Fruit fly (Drosophila melanogaster) whole organism, embryonic: ENCODE results near the gene Arfip.

Experiments
- Asciz ChIP-seq: fragments of 200-800 bp; sonication (Bioruptor generic); optimal IDR thresholded peaks from 2 replicates; lab custom pipeline; 2017; ENCODE audit warnings: missing biosample characterization, mild to moderate bottlenecking, missing genetic modification characterization, missing genetic modification reagents
- BEAF-32 ChIP-seq: fragments of 200-800 bp; sonication (Bioruptor generic); optimal IDR thresholded peaks from 3 replicates; lab custom pipeline; 2017; ENCODE audit warnings: missing biosample characterization, missing genetic modification characterization, mild to moderate bottlenecking, moderate library complexity, missing genetic modification reagents
- CG11085 ChIP-seq: fragments of 200-800 bp; sonication (Bioruptor generic); IDR thresholded peaks from 2 replicates; pipeline ENCODE4 v1.3.6; 2022; ENCODE audit warnings: missing biosample characterization, missing genetic modification characterization
- CG11695 ChIP-seq: fragments of 200-800 bp; sonication (Bioruptor generic); IDR thresholded peaks from 3 replicates; pipeline ENCODE4 v1.3.6; 2022; ENCODE audit warnings: missing biosample characterization, missing genetic modification characterization
- CG11696 ChIP-seq: fragments of 200-800 bp; sonication (Bioruptor generic); IDR thresholded peaks from 2 replicates; pipeline ENCODE4 v1.3.6; 2022; ENCODE audit warnings: missing biosample characterization, missing genetic modification characterization
- CG12942 ChIP-seq: fragments of 200-800 bp; sonication (Bioruptor generic); optimal IDR thresholded peaks from 3 replicates; lab custom pipeline; 2016; ENCODE audit warnings: missing biosample characterization, missing genetic modification characterization
- CG14710 ChIP-seq: fragments of 200-800 bp; sonication (Bioruptor generic); optimal IDR thresholded peaks from 3 replicates; lab custom pipeline; 2019; ENCODE audit warnings: missing biosample characterization, mild to moderate bottlenecking, missing genetic modification characterization, moderate library complexity
- CG15514 ChIP-seq: fragments of 200-800 bp; sonication (Bioruptor generic); optimal IDR thresholded peaks from 3 replicates; lab custom pipeline; 2017; ENCODE audit warnings: missing biosample characterization, missing genetic modification characterization, mild to moderate bottlenecking, moderate library complexity, missing genetic modification reagents
- CG2712 ChIP-seq: fragments of 200-800 bp; optimal IDR thresholded peaks from 3 replicates; lab custom pipeline; 2019; ENCODE audit warnings: missing biosample characterization, mild to moderate bottlenecking, missing genetic modification characterization, moderate library complexity
- CG32532 ChIP-seq: fragments of 200-800 bp; sonication (Bioruptor generic); IDR thresholded peaks from 2 replicates; pipeline ENCODE4 v1.3.6; 2022; ENCODE audit warnings: missing biosample characterization, missing genetic modification characterization
- CG3726 ChIP-seq: fragments of 200-800 bp; sonication (Bioruptor generic); IDR thresholded peaks from 3 replicates; pipeline ENCODE4, ENCODE4 v1.3.6; 2022; ENCODE audit warnings: missing biosample characterization, missing genetic modification characterization
- CG43689 ChIP-seq: fragments of 200-800 bp; sonication (Bioruptor generic); IDR thresholded peaks from 2 replicates; pipeline ENCODE4 v1.3.6; 2022; ENCODE audit warnings: missing biosample characterization, missing genetic modification characterization
- CG4820 ChIP-seq: fragments of 200-800 bp; sonication (Bioruptor generic); optimal IDR thresholded peaks from 3 replicates; lab custom pipeline; 2016; ENCODE audit warnings: missing biosample characterization, missing genetic modification characterization
- CG6683 ChIP-seq: fragments of 200-800 bp; sonication (Bioruptor generic); optimal IDR thresholded peaks from 2 replicates; lab custom pipeline; 2017; ENCODE audit warnings: missing biosample characterization, mild to moderate bottlenecking, missing genetic modification characterization, missing genetic modification reagents
- CG9609 ChIP-seq: fragments of 200-800 bp; sonication (Bioruptor generic); optimal IDR thresholded peaks from 3 replicates; lab custom pipeline; 2016; ENCODE audit warnings: missing biosample characterization, missing genetic modification characterization
- CG9727 ChIP-seq: fragments of 200-800 bp; sonication (Bioruptor generic); optimal IDR thresholded peaks from 3 replicates; lab custom pipeline; 2017; ENCODE audit warnings: missing biosample characterization, mild to moderate bottlenecking, missing genetic modification characterization
- Chrac-16 ChIP-seq: fragments of 200-800 bp; sonication (Bioruptor generic); optimal IDR thresholded peaks from 3 replicates; lab custom pipeline; 2016; ENCODE audit warnings: missing biosample characterization, missing genetic modification characterization
- Dp ChIP-seq: fragments of 200-800 bp; sonication (Bioruptor generic); optimal IDR thresholded peaks from 2 replicates; lab custom pipeline; 2018; ENCODE audit warnings: missing biosample characterization, mild to moderate bottlenecking, missing genetic modification characterization, moderate library complexity
- E2f2 ChIP-seq: fragments of 200-800 bp; sonication (Bioruptor generic); IDR thresholded peaks from 2 replicates; pipeline ENCODE4 v1.3.6; 2022; ENCODE audit warnings: missing biosample characterization, missing genetic modification characterization
- GATAe ChIP-seq: fragments of 200-800 bp; sonication (Bioruptor generic); conservative IDR thresholded peaks from 2 replicates; pipeline ENCODE4 v1.3.6; 2022; ENCODE audit warnings: missing biosample characterization, missing genetic modification characterization
- HHEX ChIP-seq: fragments of 200-800 bp; sonication (Bioruptor generic); optimal IDR thresholded peaks from 3 replicates; lab custom pipeline; 2017; ENCODE audit warnings: missing biosample characterization, mild to moderate bottlenecking, missing genetic modification characterization, missing genetic modification reagents
- MESR4 ChIP-seq: fragments of 200-800 bp; sonication (Bioruptor generic); optimal IDR thresholded peaks from 2 replicates; lab custom pipeline; 2018; ENCODE audit warnings: missing biosample characterization, mild to moderate bottlenecking, missing genetic modification characterization, moderate library complexity
- Myb ChIP-seq: fragments of 200-800 bp; sonication (Bioruptor generic); optimal IDR thresholded peaks from 2 replicates; lab custom pipeline; 2016; ENCODE audit warnings: missing biosample characterization, missing genetic modification characterization
- Neu2 ChIP-seq: fragments of 200-800 bp; sonication (Bioruptor generic); optimal IDR thresholded peaks from 3 replicates; lab custom pipeline; 2016; ENCODE audit warnings: missing biosample characterization, missing genetic modification characterization, borderline replicate concordance
- Pdp1 ChIP-seq, 2 experiments: fragments of 200-800 bp; sonication (Bioruptor generic); optimal IDR thresholded peaks; 3 replicates each; lab custom pipeline; 2016; ENCODE audit warnings: missing biosample characterization in 2 of 2, missing genetic modification characterization in 2 of 2, mild to moderate bottlenecking in 1 of 2, moderate library complexity in 1 of 2
- Side ChIP-seq: fragments of 200-800 bp; sonication (Bioruptor generic); optimal IDR thresholded peaks from 2 replicates; lab custom pipeline; 2016; ENCODE audit warnings: missing biosample characterization, missing genetic modification characterization
- Sry-δ ChIP-seq: fragments of 200-800 bp; sonication (Bioruptor generic); optimal IDR thresholded peaks from 2 replicates; lab custom pipeline; 2016; ENCODE audit warnings: missing biosample characterization, missing genetic modification characterization
- amos ChIP-seq: fragments of 200-800 bp; sonication (Bioruptor generic); IDR thresholded peaks from 2 replicates; pipeline ENCODE4 v1.3.6; 2022; ENCODE audit warnings: missing biosample characterization, missing genetic modification characterization; ENCODE audit not compliant: partially characterized antibody
- aop ChIP-seq: fragments of 200-800 bp; sonication (Bioruptor generic); IDR thresholded peaks from 2 replicates; pipeline ENCODE4 v1.3.6; 2022; ENCODE audit warnings: missing biosample characterization, missing genetic modification characterization
- ase ChIP-seq: fragments of 200-800 bp; sonication (Bioruptor generic); IDR thresholded peaks from 3 replicates; pipeline ENCODE4 v1.3.6; 2022; ENCODE audit warnings: missing biosample characterization, missing genetic modification characterization
- az2 ChIP-seq: fragments of 200-800 bp; sonication (Bioruptor generic); optimal IDR thresholded peaks from 3 replicates; lab custom pipeline; 2016; ENCODE audit warnings: missing biosample characterization, missing genetic modification characterization
- chinmo ChIP-seq: fragments of 200-800 bp; sonication (Bioruptor generic); IDR thresholded peaks from 4 replicates; pipeline ENCODE4 v1.3.6; 2022; ENCODE audit warnings: missing biosample characterization, missing genetic modification characterization; ENCODE audit not compliant: partially characterized antibody
- croc ChIP-seq: fragments of 200-800 bp; sonication (Bioruptor generic); conservative IDR thresholded peaks from 3 replicates; pipeline ENCODE4 v1.3.6; 2022; ENCODE audit warnings: missing biosample characterization, missing genetic modification characterization
- en ChIP-seq: fragments of 200-800 bp; sonication (Bioruptor generic); optimal IDR thresholded peaks from 2 replicates; lab custom pipeline; 2016; ENCODE audit warnings: missing biosample characterization, missing genetic modification characterization
- gce ChIP-seq: fragments of 200-800 bp; sonication (Bioruptor generic); IDR thresholded peaks from 3 replicates; pipeline ENCODE4 v1.3.6; 2022; ENCODE audit warnings: missing biosample characterization, missing genetic modification characterization
- gfzf ChIP-seq: fragments of 200-800 bp; sonication (Bioruptor generic); optimal IDR thresholded peaks from 2 replicates; lab custom pipeline; 2016; ENCODE audit warnings: missing biosample characterization, mild to moderate bottlenecking, missing genetic modification characterization, moderate library complexity
- her ChIP-seq: fragments of 200-800 bp; sonication (Bioruptor generic); optimal IDR thresholded peaks from 2 replicates; lab custom pipeline; 2016; ENCODE audit warnings: missing biosample characterization, missing genetic modification characterization
- oc ChIP-seq: fragments of 200-800 bp; sonication (Bioruptor generic); optimal IDR thresholded peaks from 2 replicates; lab custom pipeline; 2018; ENCODE audit warnings: missing biosample characterization, mild to moderate bottlenecking, missing genetic modification characterization, moderate library complexity
- onecut ChIP-seq: fragments of 200-800 bp; sonication (Bioruptor generic); IDR thresholded peaks from 2 replicates; pipeline ENCODE4 v1.3.6; 2022; ENCODE audit warnings: missing biosample characterization, missing genetic modification characterization
- pan ChIP-seq, 4 experiments: fragments of >200 bp in 3 of 4; fragments of 200-800 bp in 1 of 4; sonication (Bioruptor generic) in 1 of 4; optimal IDR thresholded peaks in 3 of 4; IDR thresholded peaks in 1 of 4; 2 replicates each; pipeline versions ENCODE4 v1.3.6 to Lab custom; 2017 to 2022; ENCODE audit warnings: missing biosample characterization in 2 of 4, missing genetic modification characterization in 2 of 4, mixed read lengths in 1 of 4
- pho ChIP-seq: fragments of 200-800 bp; sonication (Bioruptor generic); optimal IDR thresholded peaks from 2 replicates; lab custom pipeline; 2016; ENCODE audit warnings: missing biosample characterization, missing genetic modification characterization
- pzg ChIP-seq: fragments of 200-800 bp; sonication (Bioruptor generic); optimal IDR thresholded peaks from 3 replicates; lab custom pipeline; 2018; ENCODE audit warnings: missing biosample characterization, mild to moderate bottlenecking, missing genetic modification characterization, moderate library complexity
- run ChIP-seq: fragments of 200-800 bp; sonication (Bioruptor generic); optimal IDR thresholded peaks from 3 replicates; lab custom pipeline; 2018; ENCODE audit warnings: missing biosample characterization, mild to moderate bottlenecking, missing genetic modification characterization
- sob ChIP-seq: fragments of 200-800 bp; sonication (Bioruptor generic); IDR thresholded peaks from 2 replicates; pipeline ENCODE4 v1.3.6; 2022; ENCODE audit warnings: missing biosample characterization, missing genetic modification characterization
- stwl ChIP-seq: fragments of 200-800 bp; sonication (Bioruptor generic); optimal IDR thresholded peaks from 3 replicates; lab custom pipeline; 2018; ENCODE audit warnings: missing biosample characterization, mild to moderate bottlenecking, missing genetic modification characterization, moderate library complexity
- sug ChIP-seq: fragments of 200-800 bp; optimal IDR thresholded peaks from 2 replicates; lab custom pipeline; 2019; ENCODE audit warnings: missing biosample characterization, mild to moderate bottlenecking, missing genetic modification characterization, moderate library complexity
- tgo ChIP-seq: fragments of 200-800 bp; sonication (Bioruptor generic); IDR thresholded peaks from 3 replicates; pipeline ENCODE4 v1.3.6; 2022; ENCODE audit warnings: missing biosample characterization, missing genetic modification characterization
- wor ChIP-seq: fragments of 200-800 bp; sonication (Bioruptor generic); IDR thresholded peaks from 2 replicates; pipeline ENCODE4 v1.3.6; 2022; ENCODE audit warnings: missing biosample characterization, missing genetic modification characterization

The Arfip gene

DNA sequence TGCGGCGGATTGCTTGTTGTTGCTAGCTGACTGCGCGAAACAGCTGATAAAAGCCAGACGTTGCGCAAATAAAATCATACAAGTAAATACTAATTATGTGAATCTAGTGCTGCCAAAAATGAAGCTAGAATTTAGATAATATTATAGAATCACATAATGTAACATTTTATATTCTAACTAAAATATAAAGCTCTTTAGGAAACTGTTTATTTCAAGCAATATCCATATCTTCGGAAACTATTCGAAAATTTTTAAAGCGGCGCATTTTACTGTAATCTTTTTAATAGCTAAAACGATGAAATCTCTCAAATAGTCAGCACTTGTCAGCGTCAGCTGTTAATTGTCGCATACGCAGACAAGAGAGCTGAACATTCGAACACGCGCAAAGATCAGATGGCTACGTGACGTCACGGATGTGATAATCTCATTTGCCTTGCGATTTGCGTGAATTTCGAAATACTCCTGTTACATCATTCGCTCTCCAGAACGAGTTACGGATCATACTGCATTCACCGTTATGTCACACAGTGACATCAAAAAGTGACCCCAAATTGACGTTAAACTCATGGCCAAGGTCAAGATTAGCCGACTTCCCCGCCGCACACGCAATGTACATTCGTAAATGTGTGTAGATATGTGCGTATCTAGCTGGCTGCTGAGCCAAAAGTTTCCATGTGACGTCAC lies 8.4 kb upstream of the Arfip start (continued):
- TF ChIP-seq en (no peak), Side (GFP tag; lab: Kevin White, UChicago) (peak; percentile 13), CG9727 (GFP tag; lab: Kevin White, UChicago) (peak; percentile 59), Pdp1 (GFP tag; optimal IDR thresholded peaks at IDR 0.05; lab: Kevin White, UChicago) (peak in 1 of 2 experiments; percentile 97), GATAe (GFP tag; lab: Robert Waterston, UW) (no peak), Neu2 (no peak), Asciz (GFP tag; lab: Kevin White, UChicago) (no peak), CG14710 (tag; lab: Kevin White, UChicago) (peak; percentile 33), CG6683 (GFP tag; lab: Kevin White, UChicago) (peak; percentile 30), CG11085 (GFP tag; lab: Robert Waterston, UW) (no peak), CG4820 (peak; percentile 20), sug (peak; percentile 24), HHEX (peak; percentile 38), CG43689 (GFP tag; lab: Robert Waterston, UW) (no peak), croc (no peak), tgo (0 out of 3 replicates have a peak, but pooled peaks have one; percentile 27), CG2712 (tag; lab: Kevin White, UChicago) (peak; percentile 63), pho (GFP tag; lab: Kevin White, UChicago) (no peak), sob (GFP tag; lab: Robert Waterston, UW) (peak; percentile 55; the same call in 1 of the 2 replicates)

dm6 chr3R:11240891-11241290 lies 6.1 kb upstream of the Arfip start, which contains the start of the genes scpr-B and scpr-A:
Gene scpr-B (minus strand): TSS chr3R:11240991.
Gene scpr-A (plus strand): TSS chr3R:11241183.
- TF ChIP-seq CG32532 (no peak), CG11696 (GFP tag; lab: Robert Waterston, UW) (no peak), CG15514 (GFP tag; lab: Kevin White, UChicago) (no peak), aop (no peak), run (tag; lab: Kevin White, UChicago) (no peak), CG12942 (GFP tag; lab: Kevin White, UChicago) (no peak), az2 (GFP tag; lab: Kevin White, UChicago) (no peak), wor (GFP tag; lab: Robert Waterston, UW) (no peak), Sry-δ (GFP tag; lab: Kevin White, UChicago) (no peak), gce (GFP tag; lab: Robert Waterston, UW) (no peak), ase (GFP tag; lab: Robert Waterston, UW) (no peak), oc (no peak), CG9609 (GFP tag; lab: Kevin White, UChicago) (no peak), chinmo (GFP tag; lab: Robert Waterston, UW) (no peak), amos (GFP tag; lab: Robert Waterston, UW) (no peak)

DNA sequence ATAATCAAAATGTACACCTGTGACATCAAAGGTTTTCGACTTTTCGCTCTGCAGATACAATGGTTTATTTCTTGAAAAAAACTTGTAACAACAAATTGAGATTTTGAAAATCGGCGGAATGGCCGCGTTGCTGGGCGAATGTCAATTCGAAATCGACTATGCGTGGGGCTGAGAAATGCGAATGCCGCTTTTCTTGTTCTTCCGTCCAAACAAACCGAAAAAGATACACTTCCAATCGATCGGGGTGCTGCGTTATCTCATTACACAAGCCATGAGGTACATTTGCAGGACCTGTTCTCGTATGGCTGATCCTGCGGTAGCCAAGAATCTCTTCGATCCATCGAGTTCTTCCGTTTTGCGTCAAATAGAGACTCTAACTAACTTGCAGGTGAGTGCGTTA lies 2.8 kb upstream of the Arfip start, which contains the start of gene CG31388:
Gene CG31388, plus strand, starts transcription at position 218 of the 400 bp plus-strand sequence.
- TF ChIP-seq Chrac-16 (GFP tag; lab: Kevin White, UChicago) (no peak), pan (optimal IDR thresholded peaks at IDR 0.05; lab: Kevin White, UChicago) (no peak), pan (GFP tag; optimal IDR thresholded peaks at IDR 0.05 in 1 of 2, IDR thresholded peaks at IDR 0.05 in 1 of 2) (peak in 1 of 2 experiments; percentile 23), CG3726 (GFP tag; lab: Robert Waterston, UW) (no peak), stwl (peak; percentile 48), pzg (GFP tag; lab: Kevin White, UChicago) (peak; percentile 71), onecut (peak; percentile 32; the same call in 1 of the 2 replicates), CG11695 (GFP tag; lab: Robert Waterston, UW) (no peak), CG11085 (GFP tag; lab: Robert Waterston, UW) (no peak), MESR4 (GFP tag; lab: Kevin White, UChicago) (peak; percentile 83), Dp (GFP tag; lab: Kevin White, UChicago) (peak; percentile 91), Myb (GFP tag; lab: Kevin White, UChicago) (peak; percentile 61), her (no peak), gfzf (GFP tag; lab: Kevin White, UChicago) (peak; percentile 16), BEAF-32 (GFP tag; lab: Kevin White, UChicago) (peak; percentile 23), Pdp1 (GFP tag; optimal IDR thresholded peaks at IDR 0.05; lab: Kevin White, UChicago) (peak in 1 of 2 experiments; percentile 9), E2f2 (GFP tag; lab: Robert Waterston, UW) (peak; percentile 93), CG14710 (tag; lab: Kevin White, UChicago) (peak; percentile 95)
